Fruit fly (Drosophila melanogaster) whole organism, embryonic: ENCODE data around the gene be.
A peak's percentile ranks its signal among the peaks of the same experiment; 100 is the strongest.

Experiments used
- Atf-2 ChIP-seq: fragments of 200-800 bp; sonication (Bioruptor generic); optimal IDR thresholded peaks from 2 replicates; lab custom pipeline; 2016; ENCODE audit warnings: missing biosample characterization, missing genetic modification characterization
- BEAF-32 ChIP-seq: fragments of 200-800 bp; sonication (Bioruptor generic); optimal IDR thresholded peaks from 3 replicates; lab custom pipeline; 2017; ENCODE audit warnings: missing biosample characterization, missing genetic modification characterization, mild to moderate bottlenecking, moderate library complexity, missing genetic modification reagents
- Bdp1 ChIP-seq: fragments of 200-800 bp; sonication (Bioruptor generic); optimal IDR thresholded peaks from 3 replicates; lab custom pipeline; 2016; ENCODE audit warnings: missing biosample characterization, missing genetic modification characterization
- Bgb ChIP-seq: fragments of 200-800 bp; sonication (Bioruptor generic); IDR thresholded peaks from 2 replicates; pipeline ENCODE4 v1.3.6; 2022; ENCODE audit warnings: missing biosample characterization, missing genetic modification characterization; ENCODE audit not compliant: partially characterized antibody
- CG10431 ChIP-seq: fragments of 200-800 bp; sonication (Bioruptor generic); optimal IDR thresholded peaks from 3 replicates; lab custom pipeline; 2018; ENCODE audit warnings: missing biosample characterization, mild to moderate bottlenecking, missing genetic modification characterization
- CG10543 ChIP-seq: fragments of 200-800 bp; sonication (Bioruptor generic); optimal IDR thresholded peaks from 3 replicates; lab custom pipeline; 2017; ENCODE audit warnings: missing biosample characterization, mild to moderate bottlenecking, missing genetic modification characterization, moderate library complexity
- CG12155 ChIP-seq: fragments of 200-800 bp; sonication (Bioruptor generic); optimal IDR thresholded peaks from 3 replicates; lab custom pipeline; 2016; ENCODE audit warnings: missing biosample characterization, missing genetic modification characterization
- CG12769 ChIP-seq: fragments of 200-800 bp; sonication (Bioruptor generic); optimal IDR thresholded peaks from 2 replicates; lab custom pipeline; 2019; ENCODE audit warnings: missing biosample characterization, mild to moderate bottlenecking, missing genetic modification characterization, moderate library complexity
- CG13424 ChIP-seq: fragments of 200-800 bp; sonication (Bioruptor generic); optimal IDR thresholded peaks from 2 replicates; lab custom pipeline; 2019; ENCODE audit warnings: missing biosample characterization, mild to moderate bottlenecking, missing genetic modification characterization, moderate library complexity
- CG15073 ChIP-seq: fragments of 200-800 bp; sonication (Bioruptor generic); optimal IDR thresholded peaks from 2 replicates; lab custom pipeline; 2016; ENCODE audit warnings: missing biosample characterization, missing genetic modification characterization
- CG15269 ChIP-seq: fragments of 200-800 bp; sonication (Bioruptor generic); optimal IDR thresholded peaks from 2 replicates; lab custom pipeline; 2018; ENCODE audit warnings: missing biosample characterization, mild to moderate bottlenecking, missing genetic modification characterization, moderate library complexity
- CG15696 ChIP-seq: fragments of 200-800 bp; sonication (Bioruptor generic); optimal IDR thresholded peaks from 2 replicates; lab custom pipeline; 2019; ENCODE audit warnings: missing biosample characterization, mild to moderate bottlenecking, missing genetic modification characterization, moderate library complexity
- CG16813 ChIP-seq: fragments of 200-800 bp; sonication (Bioruptor generic); IDR thresholded peaks from 3 replicates; pipeline ENCODE4 v1.3.6; 2022; ENCODE audit warnings: missing biosample characterization, missing genetic modification characterization; ENCODE audit not compliant: partially characterized antibody
- CG17359 ChIP-seq: fragments of 200-800 bp; sonication (Bioruptor generic); optimal IDR thresholded peaks from 3 replicates; lab custom pipeline; 2018; ENCODE audit warnings: missing biosample characterization, mild to moderate bottlenecking, missing genetic modification characterization, moderate library complexity
- CG17385 ChIP-seq: fragments of 200-800 bp; sonication (Bioruptor generic); optimal IDR thresholded peaks from 3 replicates; lab custom pipeline; 2018; ENCODE audit warnings: missing biosample characterization, mild to moderate bottlenecking, missing genetic modification characterization
- CG17912 ChIP-seq: fragments of 200-800 bp; sonication (Bioruptor generic); optimal IDR thresholded peaks from 2 replicates; lab custom pipeline; 2018; ENCODE audit warnings: missing biosample characterization, mild to moderate bottlenecking, missing genetic modification characterization
- CG1792 ChIP-seq: fragments of 200-800 bp; sonication (Bioruptor generic); optimal IDR thresholded peaks from 2 replicates; lab custom pipeline; 2016; ENCODE audit warnings: missing biosample characterization, missing genetic modification characterization
- CG18262 ChIP-seq: fragments of 200-800 bp; optimal IDR thresholded peaks from 3 replicates; lab custom pipeline; 2019; ENCODE audit warnings: missing biosample characterization, mild to moderate bottlenecking, missing genetic modification characterization, moderate library complexity
- CG18619 ChIP-seq: fragments of 200-800 bp; sonication (Bioruptor generic); optimal IDR thresholded peaks from 3 replicates; lab custom pipeline; 2017; ENCODE audit warnings: missing biosample characterization, mild to moderate bottlenecking, missing genetic modification characterization
- CG2120 ChIP-seq: fragments of 200-800 bp; sonication (Bioruptor generic); optimal IDR thresholded peaks from 3 replicates; lab custom pipeline; 2016; ENCODE audit warnings: missing biosample characterization, missing genetic modification characterization
- CG30403 ChIP-seq: fragments of 200-800 bp; sonication (Bioruptor generic); optimal IDR thresholded peaks from 3 replicates; lab custom pipeline; 2016; ENCODE audit warnings: missing biosample characterization, missing genetic modification characterization
- CG33213 ChIP-seq: fragments of 200-800 bp; sonication (Bioruptor generic); optimal IDR thresholded peaks from 3 replicates; lab custom pipeline; 2016; ENCODE audit warnings: missing biosample characterization, missing genetic modification characterization
- CG5245 ChIP-seq: fragments of 200-800 bp; sonication (Bioruptor generic); optimal IDR thresholded peaks from 3 replicates; lab custom pipeline; 2016; ENCODE audit warnings: missing biosample characterization, missing genetic modification characterization
- CG7372 ChIP-seq: fragments of 200-800 bp; sonication (Bioruptor generic); IDR thresholded peaks from 2 replicates; pipeline ENCODE4 v1.3.6; 2022; ENCODE audit warnings: missing biosample characterization, missing genetic modification characterization
- CG7745 ChIP-seq: fragments of 200-800 bp; sonication (Bioruptor generic); optimal IDR thresholded peaks from 2 replicates; lab custom pipeline; 2018; ENCODE audit warnings: missing biosample characterization, mild to moderate bottlenecking, missing genetic modification characterization, moderate library complexity
- CG7987 ChIP-seq: fragments of 200-800 bp; sonication (Bioruptor generic); optimal IDR thresholded peaks from 2 replicates; lab custom pipeline; 2018; ENCODE audit warnings: missing biosample characterization, mild to moderate bottlenecking, missing genetic modification characterization, moderate library complexity
- CG9817 ChIP-seq: fragments of 200-800 bp; sonication (Bioruptor generic); optimal IDR thresholded peaks from 2 replicates; lab custom pipeline; 2018; ENCODE audit warnings: missing biosample characterization, mild to moderate bottlenecking, missing genetic modification characterization, moderate library complexity
- CG9932 ChIP-seq: fragments of 200-800 bp; sonication (Bioruptor generic); IDR thresholded peaks from 2 replicates; pipeline ENCODE4 v1.3.6; 2022; ENCODE audit warnings: missing biosample characterization, missing genetic modification characterization
- Chrac-16 ChIP-seq: fragments of 200-800 bp; sonication (Bioruptor generic); optimal IDR thresholded peaks from 3 replicates; lab custom pipeline; 2016; ENCODE audit warnings: missing biosample characterization, missing genetic modification characterization
- Dip2 ChIP-seq: fragments of 200-800 bp; sonication (Bioruptor generic); IDR thresholded peaks from 2 replicates; pipeline ENCODE4 v1.3.6; 2022; ENCODE audit warnings: missing biosample characterization, missing genetic modification characterization
- Dp ChIP-seq: fragments of 200-800 bp; sonication (Bioruptor generic); optimal IDR thresholded peaks from 2 replicates; lab custom pipeline; 2018; ENCODE audit warnings: missing biosample characterization, mild to moderate bottlenecking, missing genetic modification characterization, moderate library complexity
- HmgZ ChIP-seq: fragments of 200-800 bp; sonication (Bioruptor generic); optimal IDR thresholded peaks from 2 replicates; lab custom pipeline; 2018; ENCODE audit warnings: missing biosample characterization, mild to moderate bottlenecking, missing genetic modification characterization
- Hmr ChIP-seq: fragments of 200-800 bp; sonication (Bioruptor generic); optimal IDR thresholded peaks from 3 replicates; lab custom pipeline; 2017; ENCODE audit warnings: mild to moderate bottlenecking, missing biosample characterization, missing genetic modification reagents, missing genetic modification characterization
- Myb ChIP-seq: fragments of 200-800 bp; sonication (Bioruptor generic); optimal IDR thresholded peaks from 2 replicates; lab custom pipeline; 2016; ENCODE audit warnings: missing biosample characterization, missing genetic modification characterization
- Ptx1 ChIP-seq: fragments of 200-800 bp; sonication (Bioruptor generic); IDR thresholded peaks from 2 replicates; pipeline ENCODE4 v1.3.6; 2022; ENCODE audit warnings: missing biosample characterization, missing genetic modification characterization
- Ssrp ChIP-seq: fragments of 200-800 bp; sonication (Bioruptor generic); optimal IDR thresholded peaks from 2 replicates; lab custom pipeline; 2018; ENCODE audit warnings: missing biosample characterization, mild to moderate bottlenecking, missing genetic modification characterization, moderate library complexity
- cas ChIP-seq: fragments of 200-800 bp; sonication (Bioruptor generic); IDR thresholded peaks from 2 replicates; pipeline ENCODE4 v1.3.6; 2022; ENCODE audit warnings: missing biosample characterization, missing genetic modification characterization
- da ChIP-seq: fragments of 200-800 bp; sonication (Bioruptor generic); optimal IDR thresholded peaks from 2 replicates; lab custom pipeline; 2016; ENCODE audit warnings: missing biosample characterization, missing genetic modification characterization
- fd102C ChIP-seq: fragments of 200-800 bp; sonication (Bioruptor generic); optimal IDR thresholded peaks from 2 replicates; lab custom pipeline; 2018; ENCODE audit warnings: missing biosample characterization, mild to moderate bottlenecking, missing genetic modification characterization, moderate library complexity
- fd96Cb ChIP-seq: fragments of 200-800 bp; sonication (Bioruptor generic); optimal IDR thresholded peaks from 2 replicates; lab custom pipeline; 2018; ENCODE audit warnings: missing biosample characterization, mild to moderate bottlenecking, missing genetic modification characterization, moderate library complexity
- grau ChIP-seq: fragments of 200-800 bp; optimal IDR thresholded peaks from 3 replicates; lab custom pipeline; 2019; ENCODE audit warnings: missing biosample characterization, mild to moderate bottlenecking, missing genetic modification characterization, moderate library complexity
- gro ChIP-seq: fragments of 200-800 bp; sonication (Bioruptor generic); optimal IDR thresholded peaks from 2 replicates; lab custom pipeline; 2016; ENCODE audit warnings: missing biosample characterization, missing genetic modification characterization
- ham ChIP-seq: fragments of 200-800 bp; sonication (Bioruptor generic); IDR thresholded peaks from 2 replicates; pipeline ENCODE4 v1.3.6; 2022; ENCODE audit warnings: missing biosample characterization, missing genetic modification characterization
- nmo ChIP-seq: fragments of 200-800 bp; sonication (Bioruptor generic); optimal IDR thresholded peaks from 2 replicates; lab custom pipeline; 2018; ENCODE audit warnings: missing biosample characterization, mild to moderate bottlenecking, missing genetic modification characterization, moderate library complexity
- pho ChIP-seq: fragments of 200-800 bp; sonication (Bioruptor generic); optimal IDR thresholded peaks from 2 replicates; lab custom pipeline; 2016; ENCODE audit warnings: missing biosample characterization, missing genetic modification characterization
- sd ChIP-seq: fragments of 200-800 bp; sonication (Bioruptor generic); optimal IDR thresholded peaks from 3 replicates; lab custom pipeline; 2018; ENCODE audit warnings: missing biosample characterization, mild to moderate bottlenecking, missing genetic modification characterization, moderate library complexity
- sens ChIP-seq: fragments of 200-800 bp; sonication (Bioruptor generic); peaks from one replicate; lab custom pipeline; 2016; ENCODE audit warnings: missing biosample characterization, missing genetic modification characterization
- slbo ChIP-seq: fragments of 200-800 bp; sonication (Bioruptor generic); IDR thresholded peaks from 2 replicates; pipeline ENCODE4 v1.3.6; 2022; ENCODE audit warnings: missing biosample characterization, missing genetic modification characterization
- zen ChIP-seq: fragments of 200-800 bp; sonication (Bioruptor generic); optimal IDR thresholded peaks from 3 replicates; lab custom pipeline; 2018; ENCODE audit warnings: missing biosample characterization, mild to moderate bottlenecking, missing genetic modification characterization, moderate library complexity

Gene be

dm6 chrX:15080780-15081402, 56.7 kb downstream of the be start, which contains the start of gene CG33177:
CG33177 (plus strand) TSS chrX:15081367.
- TF ChIP-seq pho (GFP tag; lab: Kevin White, UChicago) (peak; percentile 12), CG2120 (GFP tag; lab: Kevin White, UChicago) (peak; percentile 27), Dip2 (GFP tag; lab: Robert Waterston, UW) (peak; percentile 96), ham (GFP tag; lab: Robert Waterston, UW) (no peak), zen (peak; percentile 79), CG17385 (GFP tag; lab: Kevin White, UChicago) (peak; percentile 13), Chrac-16 (GFP tag; lab: Kevin White, UChicago) (peak; percentile 18), sd (tag; lab: Kevin White, UChicago) (peak; percentile 74), CG16813 (GFP tag; lab: Robert Waterston, UW) (no peak), da (GFP tag; lab: Kevin White, UChicago) (peak; percentile 4), fd102C (GFP tag; lab: Kevin White, UChicago) (no peak), CG15073 (GFP tag; lab: Kevin White, UChicago) (no peak), CG30403 (GFP tag; lab: Kevin White, UChicago) (peak; percentile 14), sens (GFP tag; lab: Kevin White, UChicago) (peak; percentile 79), CG7987 (GFP tag; lab: Kevin White, UChicago) (peak; percentile 97), Ptx1 (no peak; the same call in 1 of the 2 replicates), CG15269 (tag; lab: Kevin White, UChicago) (peak; percentile 16), CG9932 (peak; percentile 22; the same call in 1 of the 2 replicates), CG17359 (peak; percentile 37), Hmr (GFP tag; lab: Kevin White, UChicago) (peak; percentile 35), CG7372 (peak; percentile 10; the same call in 1 of the 2 replicates), CG7745 (peak; percentile 11), fd96Cb (tag; lab: Kevin White, UChicago) (no peak), HmgZ (peak; percentile 28), CG17912 (peak; percentile 56), grau (tag; lab: Kevin White, UChicago) (peak; percentile 29), Atf-2 (no peak), CG9817 (tag; lab: Kevin White, UChicago) (peak; percentile 41), Bgb (GFP tag; lab: Robert Waterston, UW) (0 out of 2 replicates have a peak, but pooled peaks have one; percentile 9), CG13424 (peak; percentile 21), CG15696 (peak; percentile 32), Bdp1 (GFP tag; lab: Kevin White, UChicago) (no peak), BEAF-32 (GFP tag; lab: Kevin White, UChicago) (peak; percentile 1), Myb (peak; percentile 82), CG10431 (GFP tag; lab: Kevin White, UChicago) (peak; percentile 69), CG12769 (tag; lab: Kevin White, UChicago) (peak; percentile 9), cas (GFP tag; lab: Robert Waterston, UW) (no peak), nmo (GFP tag; lab: Kevin White, UChicago) (peak; percentile 19), CG5245 (GFP tag; lab: Kevin White, UChicago) (peak; percentile 6), CG12155 (GFP tag; lab: Kevin White, UChicago) (no peak), CG18262 (peak; percentile 23), slbo (GFP tag; lab: Robert Waterston, UW) (peak; percentile 37; the same call in 1 of the 2 replicates), CG33213 (GFP tag; lab: Kevin White, UChicago) (no peak), CG10543 (GFP tag; lab: Kevin White, UChicago) (peak; percentile 26), gro (peak; percentile 10), CG1792 (GFP tag; lab: Kevin White, UChicago) (no peak), Ssrp (tag; lab: Kevin White, UChicago) (no peak), CG18619 (GFP tag; lab: Kevin White, UChicago) (peak; percentile 16), Dp (GFP tag; lab: Kevin White, UChicago) (peak; percentile 8)
